Worm (Caenorhabditis elegans) whole organism, young adult: Measurements from ENCODE around the gene F56D6.14.

Source experiments
- dpl-1 ChIP-seq: fragments of 150-350 bp; optimal IDR thresholded peaks from 2 replicates; lab custom pipeline; 2014; ENCODE audit warnings: missing biosample characterization, missing genetic modification reagents, missing genetic modification characterization
- egrh-3 ChIP-seq: fragments of 200-800 bp; sonication (Bioruptor generic); IDR thresholded peaks from 2 replicates; pipeline ENCODE4 v1.3.6; 2022; ENCODE audit warnings: missing genetic modification reagents, missing genetic modification characterization, missing compliant biosample characterization
- pha-4 ChIP-seq: fragments of 150-350 bp; sonication (generic microtip); optimal IDR thresholded peaks from 2 replicates; lab custom pipeline; 2014; ENCODE audit warnings: missing biosample characterization, missing genetic modification reagents, missing genetic modification characterization
- snpc-4 ChIP-seq, 5 experiments: fragments of 150-350 bp in 1 of 5; sonication (generic microtip) in 4 of 5; optimal IDR thresholded peaks; 2 replicates each; lab custom pipeline; 2014 to 2018; ENCODE audit warnings: missing genetic modification characterization in 5 of 5, missing biosample characterization in 3 of 5, antibody characterized with exemption in 2 of 5, mild to moderate bottlenecking in 2 of 5, missing compliant biosample characterization in 2 of 5, missing genotype in 2 of 5, moderate library complexity in 2 of 5, missing genetic modification reagents in 1 of 5
- ztf-26 ChIP-seq: sonication (generic microtip); optimal IDR thresholded peaks from 2 replicates; lab custom pipeline; 2017; ENCODE audit warnings: missing genetic modification characterization, missing compliant biosample characterization

DNA sequence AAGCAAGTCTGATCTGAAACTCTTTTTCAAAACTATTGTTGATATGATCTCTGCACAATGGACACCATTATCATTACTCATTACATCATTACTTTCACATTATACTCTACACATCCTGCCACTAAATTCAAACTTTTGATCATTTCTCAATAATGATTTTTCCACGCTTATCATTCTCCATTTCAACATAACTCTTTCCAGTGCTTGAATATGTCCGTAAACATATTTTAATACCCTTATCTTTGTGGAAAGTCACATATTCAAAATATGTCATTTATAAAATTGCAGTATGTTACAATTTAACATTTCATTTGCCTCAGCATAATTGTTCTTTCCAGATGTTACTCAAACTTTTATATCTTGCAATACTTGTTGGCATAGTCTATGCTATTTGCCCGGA is 42.9 kb downstream of the F56D6.14 start, which contains the start of gene clec-75:
- no peak for TF ChIP-seq egrh-3
- TF ChIP-seq pha-4 (tag; lab: Kevin White, UChicago): no peak
- no peak for TF ChIP-seq ztf-26
- no peak for TF ChIP-seq snpc-4 (GFP tag; optimal IDR thresholded peaks at IDR 0.05; lab: Kevin White, UChicago)
- TF ChIP-seq snpc-4 (tag; optimal IDR thresholded peaks at IDR 0.05; lab: Kevin White, UChicago): no peak
- no peak for TF ChIP-seq dpl-1 (GFP tag; lab: Kevin White, UChicago)
